Fruit fly (Drosophila melanogaster) whole organism, embryonic: ENCODE measurements around the gene CG34409.

ENCODE experiments used
- CG11085 ChIP-seq: fragments of 200-800 bp; sonication (Bioruptor generic); IDR thresholded peaks from 2 replicates; pipeline ENCODE4 v1.3.6; 2022; ENCODE audit warnings: missing biosample characterization, missing genetic modification characterization
- CG11504 ChIP-seq: fragments of 200-800 bp; sonication (Bioruptor generic); optimal IDR thresholded peaks from 3 replicates; lab custom pipeline; 2019; ENCODE audit warnings: missing biosample characterization, mild to moderate bottlenecking, missing genetic modification characterization, moderate library complexity
- CG11695 ChIP-seq: fragments of 200-800 bp; sonication (Bioruptor generic); IDR thresholded peaks from 3 replicates; pipeline ENCODE4 v1.3.6; 2022; ENCODE audit warnings: missing biosample characterization, missing genetic modification characterization
- CG12071 ChIP-seq: fragments of 200-800 bp; sonication (Bioruptor generic); optimal IDR thresholded peaks from 3 replicates; lab custom pipeline; 2018; ENCODE audit warnings: missing biosample characterization, mild to moderate bottlenecking, missing genetic modification characterization
- CG12155 ChIP-seq: fragments of 200-800 bp; sonication (Bioruptor generic); optimal IDR thresholded peaks from 3 replicates; lab custom pipeline; 2016; ENCODE audit warnings: missing biosample characterization, missing genetic modification characterization
- CG12942 ChIP-seq: fragments of 200-800 bp; sonication (Bioruptor generic); optimal IDR thresholded peaks from 3 replicates; lab custom pipeline; 2016; ENCODE audit warnings: missing biosample characterization, missing genetic modification characterization
- CG13775 ChIP-seq: fragments of 200-800 bp; sonication (Bioruptor generic); optimal IDR thresholded peaks from 3 replicates; lab custom pipeline; 2017; ENCODE audit warnings: missing biosample characterization, mild to moderate bottlenecking, missing genetic modification characterization
- CG14710 ChIP-seq: fragments of 200-800 bp; sonication (Bioruptor generic); optimal IDR thresholded peaks from 3 replicates; lab custom pipeline; 2019; ENCODE audit warnings: missing biosample characterization, mild to moderate bottlenecking, missing genetic modification characterization, moderate library complexity
- CG15601 ChIP-seq: fragments of 200-800 bp; sonication (Bioruptor generic); optimal IDR thresholded peaks from 3 replicates; lab custom pipeline; 2019; ENCODE audit warnings: missing biosample characterization, mild to moderate bottlenecking, missing genetic modification characterization, moderate library complexity
- CG1603 ChIP-seq: fragments of 200-800 bp; sonication (Bioruptor generic); optimal IDR thresholded peaks from 2 replicates; lab custom pipeline; 2019; ENCODE audit warnings: missing biosample characterization, mild to moderate bottlenecking, missing genetic modification characterization, moderate library complexity
- CG17829 ChIP-seq: fragments of 200-800 bp; optimal IDR thresholded peaks from 2 replicates; lab custom pipeline; 2019; ENCODE audit warnings: missing biosample characterization, mild to moderate bottlenecking, missing genetic modification characterization, moderate library complexity
- CG18476 ChIP-seq: fragments of 200-800 bp; sonication (Bioruptor generic); optimal IDR thresholded peaks from 2 replicates; lab custom pipeline; 2016; ENCODE audit warnings: missing biosample characterization, mild to moderate bottlenecking, missing genetic modification characterization
- CG18764 ChIP-seq: fragments of 200-800 bp; sonication (Bioruptor generic); optimal IDR thresholded peaks from 3 replicates; lab custom pipeline; 2016; ENCODE audit warnings: missing biosample characterization, missing genetic modification characterization
- CG2678 ChIP-seq: fragments of 200-800 bp; sonication (Bioruptor generic); optimal IDR thresholded peaks from 3 replicates; lab custom pipeline; 2019; ENCODE audit warnings: missing biosample characterization, mild to moderate bottlenecking, missing genetic modification characterization, moderate library complexity
- CG2712 ChIP-seq: fragments of 200-800 bp; optimal IDR thresholded peaks from 3 replicates; lab custom pipeline; 2019; ENCODE audit warnings: missing biosample characterization, mild to moderate bottlenecking, missing genetic modification characterization, moderate library complexity
- CG4328 ChIP-seq: fragments of 200-800 bp; sonication (Bioruptor generic); optimal IDR thresholded peaks from 3 replicates; lab custom pipeline; 2017; ENCODE audit warnings: missing biosample characterization, missing genetic modification reagents, missing genetic modification characterization
- CG6175 ChIP-seq: fragments of 200-800 bp; sonication (Bioruptor generic); IDR thresholded peaks from 3 replicates; pipeline ENCODE4 v1.3.6; 2022; ENCODE audit warnings: missing biosample characterization, missing genetic modification characterization
- CG6254 ChIP-seq: fragments of 200-800 bp; sonication (Bioruptor generic); optimal IDR thresholded peaks from 3 replicates; lab custom pipeline; 2017; ENCODE audit warnings: mild to moderate bottlenecking, missing biosample characterization, missing genetic modification reagents, missing genetic modification characterization
- CG6791 ChIP-seq: fragments of 200-800 bp; sonication (Bioruptor generic); IDR thresholded peaks from 3 replicates; pipeline ENCODE4 v1.3.6; 2022; ENCODE audit warnings: missing biosample characterization, missing genetic modification characterization; ENCODE audit not compliant: partially characterized antibody
- CG8478 ChIP-seq: fragments of >200 bp; optimal IDR thresholded peaks from 2 replicates; lab custom pipeline; 2018
- CG9609 ChIP-seq: fragments of 200-800 bp; sonication (Bioruptor generic); optimal IDR thresholded peaks from 3 replicates; lab custom pipeline; 2016; ENCODE audit warnings: missing biosample characterization, missing genetic modification characterization
- CG9817 ChIP-seq: fragments of 200-800 bp; sonication (Bioruptor generic); optimal IDR thresholded peaks from 2 replicates; lab custom pipeline; 2018; ENCODE audit warnings: missing biosample characterization, mild to moderate bottlenecking, missing genetic modification characterization, moderate library complexity
- CG9876 ChIP-seq: fragments of 200-800 bp; sonication (Bioruptor generic); optimal IDR thresholded peaks from 2 replicates; lab custom pipeline; 2016; ENCODE audit warnings: missing biosample characterization, missing genetic modification characterization
- CkIIα-i1 ChIP-seq: fragments of 200-800 bp; sonication (Bioruptor generic); IDR thresholded peaks from 2 replicates; pipeline ENCODE4 v1.3.6; 2022; ENCODE audit warnings: missing biosample characterization, missing genetic modification characterization
- Doc3 ChIP-seq: fragments of 200-800 bp; sonication (Bioruptor generic); IDR thresholded peaks from 3 replicates; pipeline ENCODE4 v1.3.6; 2022; ENCODE audit warnings: missing biosample characterization, missing genetic modification characterization; ENCODE audit not compliant: partially characterized antibody
- Fer2 ChIP-seq: fragments of 200-800 bp; sonication (Bioruptor generic); optimal IDR thresholded peaks from 2 replicates; lab custom pipeline; 2018; ENCODE audit warnings: missing biosample characterization, mild to moderate bottlenecking, missing genetic modification characterization, moderate library complexity
- H15 ChIP-seq: fragments of 200-800 bp; sonication (Bioruptor generic); IDR thresholded peaks from 3 replicates; pipeline ENCODE4 v1.3.6; 2022; ENCODE audit warnings: missing biosample characterization, missing genetic modification characterization
- Hr39 ChIP-seq: fragments of >200 bp; optimal IDR thresholded peaks from 2 replicates; lab custom pipeline; 2017
- Myb ChIP-seq: fragments of 200-800 bp; sonication (Bioruptor generic); optimal IDR thresholded peaks from 2 replicates; lab custom pipeline; 2016; ENCODE audit warnings: missing biosample characterization, missing genetic modification characterization
- NC2α ChIP-seq: fragments of 200-800 bp; sonication (Bioruptor generic); optimal IDR thresholded peaks from 2 replicates; lab custom pipeline; 2016; ENCODE audit warnings: missing biosample characterization, missing genetic modification characterization
- Stat92E ChIP-seq, 3 experiments: fragments of >200 bp in 2 of 3; fragments of 200-800 bp in 1 of 3; sonication (Bioruptor generic) in 1 of 3; optimal IDR thresholded peaks; 2 replicates each; lab custom pipeline; 2017 to 2019; ENCODE audit warnings: missing biosample characterization in 3 of 3, missing genetic modification characterization in 3 of 3, mild to moderate bottlenecking in 1 of 3, moderate library complexity in 1 of 3
- Trl ChIP-seq, 3 experiments: fragments of >200 bp in 2 of 3; fragments of 200-800 bp in 1 of 3; sonication (Bioruptor generic) in 1 of 3; optimal IDR thresholded peaks; 2 replicates in 1 of 3; 3 replicates in 2 of 3; lab custom pipeline; 2016 to 2017; ENCODE audit warnings: missing biosample characterization in 1 of 3, missing genetic modification characterization in 1 of 3
- aop ChIP-seq: fragments of 200-800 bp; sonication (Bioruptor generic); IDR thresholded peaks from 2 replicates; pipeline ENCODE4 v1.3.6; 2022; ENCODE audit warnings: missing biosample characterization, missing genetic modification characterization
- bbx ChIP-seq: fragments of 200-800 bp; sonication (Bioruptor generic); IDR thresholded peaks from 2 replicates; pipeline ENCODE4 v1.3.6; 2022; ENCODE audit warnings: missing biosample characterization, missing genetic modification characterization; ENCODE audit not compliant: partially characterized antibody
- bcd ChIP-seq: fragments of 200-800 bp; sonication (Bioruptor generic); optimal IDR thresholded peaks from 2 replicates; lab custom pipeline; 2017; ENCODE audit warnings: missing biosample characterization, mild to moderate bottlenecking, missing genetic modification characterization
- caup ChIP-seq: fragments of 200-800 bp; sonication (Bioruptor generic); optimal IDR thresholded peaks from 3 replicates; lab custom pipeline; 2017; ENCODE audit warnings: missing biosample characterization, mild to moderate bottlenecking, missing genetic modification characterization, moderate library complexity; ENCODE audit not compliant: severe bottlenecking
- en ChIP-seq: fragments of 200-800 bp; sonication (Bioruptor generic); optimal IDR thresholded peaks from 2 replicates; lab custom pipeline; 2016; ENCODE audit warnings: missing biosample characterization, missing genetic modification characterization
- fd96Cb ChIP-seq: fragments of 200-800 bp; sonication (Bioruptor generic); optimal IDR thresholded peaks from 2 replicates; lab custom pipeline; 2018; ENCODE audit warnings: missing biosample characterization, mild to moderate bottlenecking, missing genetic modification characterization, moderate library complexity
- hbn ChIP-seq: fragments of 200-800 bp; sonication (Bioruptor generic); IDR thresholded peaks from 2 replicates; pipeline ENCODE4 v1.3.6; 2022; ENCODE audit warnings: missing biosample characterization, missing genetic modification characterization; ENCODE audit not compliant: partially characterized antibody
- klu ChIP-seq: fragments of 200-800 bp; sonication (Bioruptor generic); IDR thresholded peaks from 2 replicates; pipeline ENCODE4 v1.3.6; 2022; ENCODE audit warnings: missing biosample characterization, missing genetic modification characterization
- mirr ChIP-seq: fragments of 200-800 bp; sonication (Bioruptor generic); optimal IDR thresholded peaks from 3 replicates; lab custom pipeline; 2018; ENCODE audit warnings: missing biosample characterization, mild to moderate bottlenecking, missing genetic modification characterization
- nmo ChIP-seq: fragments of 200-800 bp; sonication (Bioruptor generic); optimal IDR thresholded peaks from 2 replicates; lab custom pipeline; 2018; ENCODE audit warnings: missing biosample characterization, mild to moderate bottlenecking, missing genetic modification characterization, moderate library complexity
- pros ChIP-seq: fragments of 200-800 bp; sonication (Bioruptor generic); optimal IDR thresholded peaks from 3 replicates; lab custom pipeline; 2019; ENCODE audit warnings: missing biosample characterization, mild to moderate bottlenecking, missing genetic modification characterization, moderate library complexity
- ranshi ChIP-seq: fragments of 200-800 bp; sonication (Bioruptor generic); IDR thresholded peaks from 2 replicates; pipeline ENCODE4 v1.3.6; 2022; ENCODE audit warnings: missing biosample characterization, missing genetic modification characterization
- sisA ChIP-seq: fragments of 200-800 bp; sonication (Bioruptor generic); IDR thresholded peaks from 2 replicates; pipeline ENCODE4 v1.3.6; 2022; ENCODE audit warnings: missing biosample characterization, missing genetic modification characterization
- tgo ChIP-seq: fragments of 200-800 bp; sonication (Bioruptor generic); IDR thresholded peaks from 3 replicates; pipeline ENCODE4 v1.3.6; 2022; ENCODE audit warnings: missing biosample characterization, missing genetic modification characterization
- z ChIP-seq: fragments of 200-800 bp; sonication (Bioruptor generic); IDR thresholded peaks from 3 replicates; pipeline ENCODE4 v1.3.6; 2022; ENCODE audit warnings: missing biosample characterization, missing genetic modification characterization

CG34409 gene

dm6 chr3R:9767620-9768592 lies 21.7 kb upstream of the CG34409 start, which contains the start of gene Naa80 (continued):
- TF ChIP-seq caup (GFP tag; lab: Kevin White, UChicago) (peak; percentile 76), CG11085 (GFP tag; lab: Robert Waterston, UW) (peak; percentile 8; the same call in 1 of the 2 replicates), CG13775 (peak; percentile 9), CG12071 (GFP tag; lab: Kevin White, UChicago) (peak; percentile 32), nmo (GFP tag; lab: Kevin White, UChicago) (peak; percentile 63), pros (GFP tag; lab: Kevin White, UChicago) (no peak), CG6254 (GFP tag; lab: Kevin White, UChicago) (no peak), klu (GFP tag; lab: Robert Waterston, UW) (no peak), CG6175 (GFP tag; lab: Robert Waterston, UW) (peak; percentile 70; the same call in 2 of the 3 replicates), Fer2 (tag; lab: Kevin White, UChicago) (peak; percentile 8), H15 (GFP tag; lab: Robert Waterston, UW) (peak; percentile 53; the same call in 1 of the 3 replicates), Stat92E (GFP tag; optimal IDR thresholded peaks at IDR 0.05; lab: Kevin White, UChicago) (peak in 1 of 3 experiments; percentile 24), NC2α (GFP tag; lab: Kevin White, UChicago) (peak; percentile 57), CG18764 (GFP tag; lab: Kevin White, UChicago) (peak; percentile 34), bbx (GFP tag; lab: Robert Waterston, UW) (peak; percentile 65), CG9876 (GFP tag; lab: Kevin White, UChicago) (peak; percentile 76), CG17829 (tag; lab: Kevin White, UChicago) (peak; percentile 58), Doc3 (GFP tag; lab: Robert Waterston, UW) (no peak), Trl (optimal IDR thresholded peaks at IDR 0.05; lab: Kevin White, UChicago) (no peak), Trl (GFP tag; optimal IDR thresholded peaks at IDR 0.05; lab: Kevin White, UChicago) (peak; percentile 83), CG9609 (GFP tag; lab: Kevin White, UChicago) (peak; percentile 78), CG1603 (tag; lab: Kevin White, UChicago) (peak; percentile 84), mirr (GFP tag; lab: Kevin White, UChicago) (peak; percentile 28), fd96Cb (tag; lab: Kevin White, UChicago) (no peak), CG12942 (GFP tag; lab: Kevin White, UChicago) (peak; percentile 69), aop (GFP tag; lab: Robert Waterston, UW) (no peak), z (GFP tag; lab: Robert Waterston, UW) (no peak), CG15601 (tag; lab: Kevin White, UChicago) (peak; percentile 22), bcd (peak; percentile 58), CG9817 (tag; lab: Kevin White, UChicago) (peak; percentile 60), CG14710 (tag; lab: Kevin White, UChicago) (peak; percentile 43), Myb (peak; percentile 96), en (no peak), ranshi (GFP tag; lab: Robert Waterston, UW) (peak; percentile 54; the same call in 1 of the 2 replicates), CG6791 (GFP tag; lab: Robert Waterston, UW) (peak; percentile 61; the same call in 1 of the 3 replicates), CG12155 (GFP tag; lab: Kevin White, UChicago) (peak; percentile 74), CkIIα-i1 (GFP tag; lab: Robert Waterston, UW) (no peak), CG2678 (tag; lab: Kevin White, UChicago) (no peak), hbn (no peak), CG2712 (tag; lab: Kevin White, UChicago) (peak; percentile 35), CG11695 (GFP tag; lab: Robert Waterston, UW) (no peak), CG18476 (GFP tag; lab: Kevin White, UChicago) (peak; percentile 43), CG4328 (GFP tag; lab: Kevin White, UChicago) (peak; percentile 1), sisA (peak; percentile 60), CG8478 (lab: Kevin White, UChicago) (no peak), CG11504 (tag; lab: Kevin White, UChicago) (no peak), tgo (GFP tag; lab: Robert Waterston, UW) (peak; percentile 18; the same call in 1 of the 3 replicates), Hr39 (lab: Kevin White, UChicago) (no peak)
